Fruit fly (Drosophila melanogaster) whole organism, wandering third instar larva: ENCODE measurements around the gene dsx-c73A.
A peak's percentile ranks its signal among the peaks of the same experiment; 100 is the strongest.

Experiments
- Abd-B ChIP-seq: fragments of >200 bp; optimal IDR thresholded peaks from 2 replicates; lab custom pipeline; 2017; ENCODE audit warnings: missing biosample characterization, missing genetic modification characterization
- CG32264 ChIP-seq: fragments of 200-800 bp; sonication (Bioruptor generic); optimal IDR thresholded peaks from 2 replicates; lab custom pipeline; 2016; ENCODE audit warnings: missing biosample characterization, missing genetic modification characterization
- CG9705 ChIP-seq: fragments of 200-800 bp; sonication (Bioruptor generic); optimal IDR thresholded peaks from 2 replicates; lab custom pipeline; 2018; ENCODE audit warnings: missing biosample characterization, mild to moderate bottlenecking, missing genetic modification characterization
- CrebA ChIP-seq: fragments of 200-800 bp; sonication (Bioruptor generic); optimal IDR thresholded peaks from 2 replicates; lab custom pipeline; 2016; ENCODE audit warnings: missing biosample characterization, mild to moderate bottlenecking, missing genetic modification characterization, borderline replicate concordance
- Dfd ChIP-seq: fragments of >200 bp; optimal IDR thresholded peaks from 2 replicates; lab custom pipeline; 2017; ENCODE audit warnings: missing biosample characterization, missing genetic modification characterization
- HLH106 ChIP-seq: fragments of 200-800 bp; optimal IDR thresholded peaks from 3 replicates; lab custom pipeline; 2019; ENCODE audit warnings: missing biosample characterization, mild to moderate bottlenecking, missing genetic modification characterization, moderate library complexity
- Hnf4 ChIP-seq: fragments of 200-800 bp; sonication (Bioruptor generic); optimal IDR thresholded peaks from 2 replicates; lab custom pipeline; 2016; ENCODE audit warnings: missing biosample characterization, mild to moderate bottlenecking, missing genetic modification characterization
- Hr83 ChIP-seq: fragments of 200-300 bp; sonication (Bioruptor generic); optimal IDR thresholded peaks from 2 replicates; lab custom pipeline; 2016; ENCODE audit warnings: missing biosample characterization, mild to moderate bottlenecking, missing genetic modification characterization, moderate library complexity; ENCODE audit not compliant: poor library complexity, severe bottlenecking
- Myc ChIP-seq: fragments of >200 bp; optimal IDR thresholded peaks from 2 replicates; lab custom pipeline; 2017
- N ChIP-seq: fragments of >200 bp; optimal IDR thresholded peaks from 2 replicates; lab custom pipeline; 2018; ENCODE audit warnings: missing biosample characterization, missing external identifiers, missing genetic modification characterization
- OdsH ChIP-seq: fragments of 200-800 bp; sonication (Bioruptor generic); optimal IDR thresholded peaks from 2 replicates; lab custom pipeline; 2016; ENCODE audit warnings: missing biosample characterization, mild to moderate bottlenecking, missing genetic modification characterization
- Rel ChIP-seq, 2 experiments: fragments of 200-800 bp; sonication (Bioruptor generic) in 1 of 2; optimal IDR thresholded peaks; 2 replicates in 1 of 2; 3 replicates in 1 of 2; lab custom pipeline; 2016 to 2019; ENCODE audit warnings: mild to moderate bottlenecking in 2 of 2, missing biosample characterization in 2 of 2, missing genetic modification characterization in 2 of 2, moderate library complexity in 1 of 2
- Sp1 ChIP-seq: fragments of 200-800 bp; sonication (Bioruptor generic); optimal IDR thresholded peaks from 3 replicates; lab custom pipeline; 2019; ENCODE audit warnings: missing biosample characterization, mild to moderate bottlenecking, missing genetic modification characterization, moderate library complexity
- br ChIP-seq: fragments of 200-800 bp; sonication (Bioruptor generic); optimal IDR thresholded peaks from 2 replicates; lab custom pipeline; 2016; ENCODE audit warnings: missing biosample characterization, missing genetic modification characterization
- brk ChIP-seq: fragments of 200-800 bp; sonication (Bioruptor generic); optimal IDR thresholded peaks from 2 replicates; lab custom pipeline; 2016; ENCODE audit warnings: missing biosample characterization, mild to moderate bottlenecking, missing genetic modification characterization
- dmrt93B ChIP-seq: fragments of 200-800 bp; sonication (Bioruptor generic); optimal IDR thresholded peaks from 2 replicates; lab custom pipeline; 2018; ENCODE audit warnings: missing biosample characterization, mild to moderate bottlenecking, missing genetic modification characterization
- ey ChIP-seq: fragments of 200-800 bp; sonication (Bioruptor generic); optimal IDR thresholded peaks from 2 replicates; lab custom pipeline; 2016; ENCODE audit warnings: missing biosample characterization, missing genetic modification characterization
- foxo ChIP-seq, 2 experiments: fragments of 200-800 bp; sonication (Bioruptor generic); optimal IDR thresholded peaks; 2 replicates in 1 of 2; 3 replicates in 1 of 2; lab custom pipeline; 2016 to 2017; ENCODE audit warnings: missing biosample characterization in 2 of 2, missing genetic modification characterization in 2 of 2
- h ChIP-seq: fragments of 200-800 bp; sonication (Bioruptor generic); optimal IDR thresholded peaks from 3 replicates; lab custom pipeline; 2016; ENCODE audit warnings: missing biosample characterization, mild to moderate bottlenecking, missing genetic modification characterization
- jim ChIP-seq: fragments of 175-275, 200-325 bp; sonication (Bioruptor generic); optimal IDR thresholded peaks from 2 replicates; lab custom pipeline; 2016; ENCODE audit warnings: missing biosample characterization, mild to moderate bottlenecking, missing genetic modification characterization
- lola ChIP-seq: fragments of >200 bp; optimal IDR thresholded peaks from 2 replicates; lab custom pipeline; 2017; ENCODE audit warnings: missing biosample characterization, missing genetic modification characterization
- pan ChIP-seq: fragments of >200 bp; optimal IDR thresholded peaks from 2 replicates; lab custom pipeline; 2017
- psq ChIP-seq: fragments of 200-800 bp; sonication (Bioruptor generic); optimal IDR thresholded peaks from 3 replicates; lab custom pipeline; 2017; ENCODE audit warnings: missing biosample characterization, mild to moderate bottlenecking, missing genetic modification characterization, moderate library complexity
- rgr ChIP-seq: fragments of 200-800 bp; sonication (Bioruptor generic); optimal IDR thresholded peaks from 3 replicates; lab custom pipeline; 2016; ENCODE audit warnings: missing biosample characterization, mild to moderate bottlenecking, missing genetic modification characterization
- sage ChIP-seq: fragments of 200-800 bp; sonication (Bioruptor generic); optimal IDR thresholded peaks from 2 replicates; lab custom pipeline; 2016; ENCODE audit warnings: missing biosample characterization, mild to moderate bottlenecking, missing genetic modification characterization
- sv ChIP-seq: fragments of 200-800 bp; sonication (Bioruptor generic); optimal IDR thresholded peaks from 3 replicates; lab custom pipeline; 2016; ENCODE audit warnings: missing biosample characterization, missing genetic modification characterization
- woc ChIP-seq: sonication (Bioruptor generic); optimal IDR thresholded peaks from 2 replicates; lab custom pipeline; 2016; ENCODE audit warnings: missing biosample characterization, mild to moderate bottlenecking, missing genetic modification characterization

Gene dsx-c73A

dm6 chr3L:16392203-16392800 is 59.5 kb downstream of the dsx-c73A start:
- TF ChIP-seq psq (GFP tag; lab: Kevin White, UChicago) = no peak
- TF ChIP-seq Rel (GFP tag; optimal IDR thresholded peaks at IDR 0.05; lab: Kevin White, UChicago) = no peak
- TF ChIP-seq Rel (tag; optimal IDR thresholded peaks at IDR 0.05; lab: Kevin White, UChicago) = peak; percentile 87
- TF ChIP-seq Sp1 (GFP tag; lab: Kevin White, UChicago) = no peak
- TF ChIP-seq sage = no peak
- TF ChIP-seq CG9705 (GFP tag; lab: Kevin White, UChicago) = no peak

dm6 chr3L:16391257-16391656 is 60.5 kb downstream of the dsx-c73A start:
- TF ChIP-seq Abd-B (GFP tag; lab: Kevin White, UChicago) (no peak), Dfd (no peak), Rel (GFP tag; optimal IDR thresholded peaks at IDR 0.05; lab: Kevin White, UChicago) (no peak), Rel (tag; optimal IDR thresholded peaks at IDR 0.05; lab: Kevin White, UChicago) (peak; percentile 77), OdsH (GFP tag; lab: Kevin White, UChicago) (no peak), N (GFP tag; lab: Kevin White, UChicago) (no peak), lola (GFP tag; lab: Kevin White, UChicago) (no peak), Hnf4 (no peak)

dm6 chr3L:16390793-16391192 is 61.0 kb downstream of the dsx-c73A start:
- TF ChIP-seq CG9705 (GFP tag; lab: Kevin White, UChicago) (no peak), CG32264 (GFP tag; lab: Kevin White, UChicago) (no peak), Dfd (no peak), sage (no peak), Rel (GFP tag; optimal IDR thresholded peaks at IDR 0.05; lab: Kevin White, UChicago) (no peak), Rel (tag; optimal IDR thresholded peaks at IDR 0.05; lab: Kevin White, UChicago) (no peak), N (GFP tag; lab: Kevin White, UChicago) (no peak), Myc (lab: Kevin White, UChicago) (no peak), sv (GFP tag; lab: Kevin White, UChicago) (no peak), h (GFP tag; lab: Kevin White, UChicago) (no peak)

- TF ChIP-seq jim (GFP tag; lab: Kevin White, UChicago) = peak; percentile 67
- TF ChIP-seq sage = no peak
- TF ChIP-seq woc (GFP tag; lab: Kevin White, UChicago) = peak; percentile 3
- peak in 1 of 2 experiments; percentile 46 for TF ChIP-seq foxo (GFP tag; optimal IDR thresholded peaks at IDR 0.05; lab: Kevin White, UChicago)
- no peak for TF ChIP-seq dmrt93B
- TF ChIP-seq brk = no peak
- TF ChIP-seq Hr83 (GFP tag; lab: Kevin White, UChicago) = peak; percentile 55
- peak; percentile 68 for TF ChIP-seq HLH106 (tag; lab: Kevin White, UChicago)
- peak; percentile 8 for TF ChIP-seq Sp1 (GFP tag; lab: Kevin White, UChicago)
- TF ChIP-seq h (GFP tag; lab: Kevin White, UChicago) = no peak
- peak; percentile 10 for TF ChIP-seq psq (GFP tag; lab: Kevin White, UChicago)
- TF ChIP-seq ey (GFP tag; lab: Kevin White, UChicago) = peak; percentile 26
- TF ChIP-seq rgr (GFP tag; lab: Kevin White, UChicago) = no peak
Observed at dm6 chr3L:16385880-16386584, 65.7 kb downstream of the dsx-c73A start, which contains the start of the genes Agpat3 and RAF2. Gene Agpat3 (minus strand): TSS chr3L:16385957. Gene RAF2 (plus strand): TSS chr3L:16386327.

- TF ChIP-seq N (GFP tag; lab: Kevin White, UChicago) (peak; percentile 38), woc (GFP tag; lab: Kevin White, UChicago) (peak; percentile 0), Hnf4 (peak; percentile 29), Sp1 (GFP tag; lab: Kevin White, UChicago) (peak; percentile 14), h (GFP tag; lab: Kevin White, UChicago) (peak; percentile 66), HLH106 (tag; lab: Kevin White, UChicago) (no peak), Rel (GFP tag; optimal IDR thresholded peaks at IDR 0.05; lab: Kevin White, UChicago) (peak; percentile 3), Rel (tag; optimal IDR thresholded peaks at IDR 0.05; lab: Kevin White, UChicago) (peak; percentile 62), CrebA (GFP tag; lab: Kevin White, UChicago) (peak; percentile 87), OdsH (GFP tag; lab: Kevin White, UChicago) (peak; percentile 43), Abd-B (GFP tag; lab: Kevin White, UChicago) (no peak), rgr (GFP tag; lab: Kevin White, UChicago) (no peak), br (peak; percentile 2), pan (lab: Kevin White, UChicago) (no peak)
Observed at dm6 chr3L:16385252-16385879, 66.4 kb downstream of the dsx-c73A start.
